Worm (Caenorhabditis elegans) whole organism, L1 larva: ENCODE results near the gene got-2.2.

Source experiments
- C16A3.4 ChIP-seq: fragments of 150-350 bp; optimal IDR thresholded peaks from 2 replicates; lab custom pipeline; 2014; ENCODE audit warnings: missing biosample characterization, missing genetic modification characterization
- C34B4.2 ChIP-seq: sonication (generic microtip); optimal IDR thresholded peaks from 2 replicates; lab custom pipeline; 2017; ENCODE audit warnings: mild to moderate bottlenecking, missing genetic modification characterization, missing compliant biosample characterization
- alr-1 ChIP-seq: fragments of 200-800 bp; sonication (Bioruptor generic); optimal IDR thresholded peaks from 2 replicates; lab custom pipeline; 2018; ENCODE audit warnings: borderline replicate concordance, mild to moderate bottlenecking, missing genetic modification characterization, missing compliant biosample characterization
- ama-1 ChIP-seq: fragments of 150-350 bp; optimal IDR thresholded peaks from 2 replicates; lab custom pipeline; 2014
- blmp-1 ChIP-seq: fragments of 150-350 bp; optimal IDR thresholded peaks from 2 replicates; lab custom pipeline; 2014; ENCODE audit warnings: missing biosample characterization, missing genetic modification characterization
- ceh-63 ChIP-seq: fragments of 200-800 bp; sonication (Bioruptor generic); optimal IDR thresholded peaks from 2 replicates; lab custom pipeline; 2018; ENCODE audit warnings: mild to moderate bottlenecking, missing genetic modification characterization, missing compliant biosample characterization
- ceh-8 ChIP-seq: fragments of 200-800 bp; sonication (Bioruptor generic); optimal IDR thresholded peaks from 2 replicates; lab custom pipeline; 2018; ENCODE audit warnings: mild to moderate bottlenecking, missing genetic modification characterization, moderate library complexity, missing compliant biosample characterization
- ceh-82 ChIP-seq, 3 experiments: fragments of 150-350 bp in 1 of 3; sonication (generic microtip) in 2 of 3; optimal IDR thresholded peaks; 2 replicates each; lab custom pipeline; 2014 to 2017; ENCODE audit warnings: missing biosample characterization in 3 of 3, missing genetic modification characterization in 3 of 3
- ceh-88 ChIP-seq: fragments of 200-800 bp; sonication (Bioruptor generic); IDR thresholded peaks from 2 replicates; pipeline ENCODE4 v1.3.6; 2022; ENCODE audit warnings: missing genetic modification characterization, missing compliant biosample characterization
- ces-1 ChIP-seq: fragments of 150-350 bp; optimal IDR thresholded peaks from 2 replicates; lab custom pipeline; 2014; ENCODE audit warnings: missing biosample characterization, missing genetic modification reagents, missing genetic modification characterization
- dpl-1 ChIP-seq, 3 experiments: fragments of 150-350 bp in 2 of 3; sonication (generic microtip) in 1 of 3; optimal IDR thresholded peaks; 2 replicates each; lab custom pipeline; 2014 to 2017; ENCODE audit warnings: missing biosample characterization in 3 of 3, missing genetic modification characterization in 3 of 3, missing genetic modification reagents in 3 of 3
- dsc-1 ChIP-seq: sonication (generic microtip); optimal IDR thresholded peaks from 2 replicates; lab custom pipeline; 2016; ENCODE audit warnings: mild to moderate bottlenecking, missing genetic modification characterization, missing compliant biosample characterization
- egl-13 ChIP-seq: sonication (generic microtip); optimal IDR thresholded peaks from 2 replicates; lab custom pipeline; 2016; ENCODE audit warnings: missing genotype, missing genetic modification reagents, missing genetic modification characterization, missing compliant biosample characterization
- elt-2 ChIP-seq: sonication (generic microtip); optimal IDR thresholded peaks from 2 replicates; lab custom pipeline; 2016; ENCODE audit warnings: missing genetic modification characterization, mild to moderate bottlenecking, inconsistent platforms, missing compliant biosample characterization, missing genetic modification reagents
- elt-3 ChIP-seq, 6 experiments: fragments of 150-350 bp in 1 of 6; sonication (generic microtip); optimal IDR thresholded peaks; 2 replicates each; lab custom pipeline; 2017 to 2018; ENCODE audit warnings: missing biosample characterization in 6 of 6, missing genetic modification characterization in 6 of 6, inconsistent platforms in 1 of 6
- grh-1 ChIP-seq: fragments of 200-800 bp; sonication (Bioruptor generic); IDR thresholded peaks from 2 replicates; pipeline ENCODE4 v1.3.6; 2022; ENCODE audit warnings: missing genetic modification reagents, missing genetic modification characterization, missing compliant biosample characterization
- hlh-4 ChIP-seq: sonication (generic microtip); optimal IDR thresholded peaks from 2 replicates; lab custom pipeline; 2016; ENCODE audit warnings: mild to moderate bottlenecking, missing genetic modification characterization, missing compliant biosample characterization
- hpl-2 ChIP-seq: fragments of 150-350 bp; optimal IDR thresholded peaks from 2 replicates; lab custom pipeline; 2014; ENCODE audit warnings: missing biosample characterization, missing genetic modification reagents, missing genetic modification characterization
- lin-13 ChIP-seq: fragments of 150-350 bp; optimal IDR thresholded peaks from 2 replicates; lab custom pipeline; 2014; ENCODE audit warnings: missing biosample characterization, missing genetic modification reagents, missing genetic modification characterization
- lir-3 ChIP-seq: sonication (generic microtip); optimal IDR thresholded peaks from 2 replicates; lab custom pipeline; 2016; ENCODE audit warnings: mild to moderate bottlenecking, missing genetic modification characterization, moderate library complexity, missing compliant biosample characterization; ENCODE audit not compliant: poor library complexity
- mab-9 ChIP-seq: fragments of 200-800 bp; sonication (Bioruptor generic); IDR thresholded peaks from 2 replicates; pipeline ENCODE4 v1.3.6; 2022; ENCODE audit warnings: missing genetic modification reagents, missing genetic modification characterization, missing compliant biosample characterization
- mef-2 ChIP-seq: fragments of 150-350 bp; optimal IDR thresholded peaks from 2 replicates; lab custom pipeline; 2014; ENCODE audit warnings: missing biosample characterization, missing genetic modification characterization
- nhr-12 ChIP-seq: sonication (generic microtip); optimal IDR thresholded peaks from 2 replicates; lab custom pipeline; 2017; ENCODE audit warnings: missing biosample characterization, missing genetic modification characterization
- nhr-19 ChIP-seq: fragments of 200-800 bp; sonication (Bioruptor generic); conservative IDR thresholded peaks from 2 replicates; pipeline ENCODE4 v1.3.6; 2022; ENCODE audit warnings: missing genetic modification characterization, missing compliant biosample characterization
- nhr-28 ChIP-seq: fragments of 150-350 bp; optimal IDR thresholded peaks from 2 replicates; lab custom pipeline; 2014; ENCODE audit warnings: missing biosample characterization, missing genetic modification characterization
- nhr-47 ChIP-seq: sonication (generic microtip); optimal IDR thresholded peaks from 2 replicates; lab custom pipeline; 2016; ENCODE audit warnings: mild to moderate bottlenecking, missing genetic modification characterization, moderate library complexity, missing compliant biosample characterization
- nhr-71 ChIP-seq: sonication (generic microtip); optimal IDR thresholded peaks from 2 replicates; lab custom pipeline; 2016; ENCODE audit warnings: mild to moderate bottlenecking, missing genetic modification characterization, moderate library complexity, missing compliant biosample characterization
- nhr-77 ChIP-seq: fragments of 150-350 bp; optimal IDR thresholded peaks from 2 replicates; lab custom pipeline; 2014; ENCODE audit warnings: missing biosample characterization, missing genetic modification characterization
- nhr-84 ChIP-seq: sonication (generic microtip); optimal IDR thresholded peaks from 2 replicates; lab custom pipeline; 2017; ENCODE audit warnings: missing biosample characterization, missing genetic modification characterization
- nhr-85 ChIP-seq: sonication (generic microtip); peaks from one replicate; lab custom pipeline; 2016; ENCODE audit warnings: missing genetic modification characterization, inconsistent platforms, missing compliant biosample characterization
- nhr-90 ChIP-seq: sonication (generic microtip); optimal IDR thresholded peaks from 2 replicates; lab custom pipeline; 2016; ENCODE audit warnings: mild to moderate bottlenecking, missing genetic modification characterization, missing compliant biosample characterization; ENCODE audit not compliant: poor library complexity
- pag-3 ChIP-seq: sonication (generic microtip); optimal IDR thresholded peaks from 2 replicates; lab custom pipeline; 2017; ENCODE audit warnings: missing genetic modification characterization, mild to moderate bottlenecking, missing compliant biosample characterization, antibody characterized with exemption, borderline replicate concordance; ENCODE audit not compliant: insufficient read depth
- pqm-1 ChIP-seq: sonication (generic microtip); optimal IDR thresholded peaks from 3 replicates; lab custom pipeline; 2017; ENCODE audit warnings: missing biosample characterization, missing genetic modification characterization
- rnt-1 ChIP-seq: sonication (generic microtip); optimal IDR thresholded peaks from 2 replicates; lab custom pipeline; 2016; ENCODE audit warnings: mild to moderate bottlenecking, missing genetic modification characterization, moderate library complexity, missing compliant biosample characterization
- skn-1 ChIP-seq: fragments of 150-350 bp; optimal IDR thresholded peaks from 2 replicates; lab custom pipeline; 2014; ENCODE audit warnings: missing biosample characterization, missing genetic modification characterization
- snpc-4 ChIP-seq: fragments of 150-350 bp; optimal IDR thresholded peaks from 2 replicates; lab custom pipeline; 2014; ENCODE audit warnings: missing biosample characterization, missing genetic modification characterization
- sox-4 ChIP-seq: sonication (generic microtip); optimal IDR thresholded peaks from 2 replicates; lab custom pipeline; 2016; ENCODE audit warnings: missing genetic modification characterization, missing compliant biosample characterization
- sptf-1 ChIP-seq: fragments of 150-350 bp; optimal IDR thresholded peaks from 2 replicates; lab custom pipeline; 2014; ENCODE audit warnings: missing biosample characterization, missing genetic modification characterization
- sup-37 ChIP-seq: fragments of 200-800 bp; sonication (Bioruptor generic); optimal IDR thresholded peaks from 2 replicates; lab custom pipeline; 2018; ENCODE audit warnings: mild to moderate bottlenecking, missing genetic modification characterization, missing compliant biosample characterization
- swsn-7 ChIP-seq: sonication (generic microtip); optimal IDR thresholded peaks from 2 replicates; lab custom pipeline; 2016; ENCODE audit warnings: missing genetic modification characterization, missing compliant biosample characterization
- tbx-2 ChIP-seq: sonication (generic microtip); optimal IDR thresholded peaks from 2 replicates; lab custom pipeline; 2016; ENCODE audit warnings: missing genetic modification characterization, missing compliant biosample characterization
- unc-30 ChIP-seq: sonication (generic microtip); optimal IDR thresholded peaks from 2 replicates; lab custom pipeline; 2017; ENCODE audit warnings: missing biosample characterization, missing genetic modification characterization
- unc-62 ChIP-seq: fragments of 150-350 bp; optimal IDR thresholded peaks from 2 replicates; lab custom pipeline; 2014; ENCODE audit warnings: missing biosample characterization, missing genetic modification reagents, missing genetic modification characterization
- unc-86 ChIP-seq: sonication (generic microtip); optimal IDR thresholded peaks from 2 replicates; lab custom pipeline; 2016; ENCODE audit warnings: missing genetic modification characterization, missing compliant biosample characterization
- unc-98 ChIP-seq: fragments of 200-800 bp; sonication (Bioruptor generic); IDR thresholded peaks from 2 replicates; pipeline ENCODE4 v1.3.6; 2022; ENCODE audit warnings: missing genetic modification characterization, missing compliant biosample characterization
- vab-15 ChIP-seq: sonication (generic microtip); optimal IDR thresholded peaks from 2 replicates; lab custom pipeline; 2017; ENCODE audit warnings: missing genotype, mild to moderate bottlenecking, missing genetic modification characterization, missing compliant biosample characterization
- xbp-1 ChIP-seq: sonication (generic microtip); optimal IDR thresholded peaks from 2 replicates; lab custom pipeline; 2016; ENCODE audit warnings: missing genetic modification characterization, missing compliant biosample characterization
- zip-4 ChIP-seq: fragments of 200-800 bp; sonication (Bioruptor generic); optimal IDR thresholded peaks from 2 replicates; lab custom pipeline; 2018; ENCODE audit warnings: mild to moderate bottlenecking, missing genetic modification characterization, moderate library complexity, missing compliant biosample characterization
- ztf-11 ChIP-seq, 2 experiments: sonication (generic microtip); optimal IDR thresholded peaks; 2 replicates each; lab custom pipeline; 2016 to 2017; ENCODE audit warnings: missing genetic modification characterization in 2 of 2, missing biosample characterization in 1 of 2, missing compliant biosample characterization in 1 of 2
- ztf-4 ChIP-seq: fragments of 150-350 bp; optimal IDR thresholded peaks from 2 replicates; lab custom pipeline; 2014; ENCODE audit warnings: missing biosample characterization, missing genetic modification characterization

The got-2.2 gene

ce11 chrX:6251947-6252617, 11.3 kb downstream of the got-2.2 start (continued):
- TF ChIP-seq vab-15 (no peak), ama-1 (lab: Kevin White, UChicago) (peak; percentile 98), unc-98 (GFP tag; lab: Robert Waterston, UW) (no peak), elt-3 (tag; optimal IDR thresholded peaks at IDR 0.05; lab: Kevin White, UChicago) (peak in 1 of 6 experiments; percentile 16), ceh-88 (GFP tag; lab: Robert Waterston, UW) (peak; percentile 64), swsn-7 (tag; lab: Kevin White, UChicago) (peak; percentile 49), hpl-2 (no peak), ces-1 (GFP tag; lab: Kevin White, UChicago) (no peak), mef-2 (tag; lab: Kevin White, UChicago) (no peak), egl-13 (tag; lab: Kevin White, UChicago) (no peak), dpl-1 (GFP tag; optimal IDR thresholded peaks at IDR 0.05; lab: Kevin White, UChicago) (no peak), nhr-90 (peak; percentile 74), alr-1 (no peak), rnt-1 (tag; lab: Kevin White, UChicago) (peak; percentile 68), C34B4.2 (tag; lab: Kevin White, UChicago) (no peak), ceh-82 (tag; optimal IDR thresholded peaks at IDR 0.05; lab: Kevin White, UChicago) (peak; percentile 16 to 48 (median 39)), tbx-2 (tag; lab: Kevin White, UChicago) (peak; percentile 28), dsc-1 (tag; lab: Kevin White, UChicago) (peak; percentile 66), nhr-19 (GFP tag; lab: Robert Waterston, UW) (peak; percentile 62), sup-37 (GFP tag; lab: Kevin White, UChicago) (peak; percentile 17), nhr-84 (tag; lab: Kevin White, UChicago) (no peak), C16A3.4 (no peak), nhr-77 (tag; lab: Kevin White, UChicago) (peak; percentile 20), unc-86 (tag; lab: Kevin White, UChicago) (peak; percentile 38), ceh-8 (GFP tag; lab: Kevin White, UChicago) (peak; percentile 14), lir-3 (peak; percentile 5), lin-13 (GFP tag; lab: Kevin White, UChicago) (no peak), nhr-85 (tag; lab: Kevin White, UChicago) (peak; percentile 88), ztf-11 (tag; optimal IDR thresholded peaks at IDR 0.05; lab: Kevin White, UChicago) (peak in 1 of 2 experiments; percentile 43), blmp-1 (tag; lab: Kevin White, UChicago) (no peak), ceh-63 (GFP tag; lab: Kevin White, UChicago) (no peak), zip-4 (GFP tag; lab: Kevin White, UChicago) (no peak), snpc-4 (no peak), pag-3 (tag; lab: Kevin White, UChicago) (no peak), unc-62 (no peak), grh-1 (GFP tag; lab: Robert Waterston, UW) (0 out of 2 replicates have a peak, but pooled peaks have one; percentile 40), unc-30 (tag; lab: Kevin White, UChicago) (no peak), elt-2 (peak; percentile 64), pqm-1 (tag; lab: Kevin White, UChicago) (no peak), ztf-4 (tag; lab: Kevin White, UChicago) (peak; percentile 32), nhr-12 (tag; lab: Kevin White, UChicago) (no peak), nhr-28 (tag; lab: Kevin White, UChicago) (no peak), nhr-47 (tag; lab: Kevin White, UChicago) (peak; percentile 78), nhr-71 (tag; lab: Kevin White, UChicago) (peak; percentile 76), mab-9 (peak; percentile 29; the same call in 1 of the 2 replicates), skn-1 (tag; lab: Kevin White, UChicago) (no peak), hlh-4 (tag; lab: Kevin White, UChicago) (no peak), sox-4 (tag; lab: Kevin White, UChicago) (no peak), xbp-1 (tag; lab: Kevin White, UChicago) (peak; percentile 62), sptf-1 (tag; lab: Kevin White, UChicago) (no peak)
